Fruit fly (Drosophila melanogaster): Measurements from ENCODE around the gene Socs16D.

The Socs16D gene

DNA sequence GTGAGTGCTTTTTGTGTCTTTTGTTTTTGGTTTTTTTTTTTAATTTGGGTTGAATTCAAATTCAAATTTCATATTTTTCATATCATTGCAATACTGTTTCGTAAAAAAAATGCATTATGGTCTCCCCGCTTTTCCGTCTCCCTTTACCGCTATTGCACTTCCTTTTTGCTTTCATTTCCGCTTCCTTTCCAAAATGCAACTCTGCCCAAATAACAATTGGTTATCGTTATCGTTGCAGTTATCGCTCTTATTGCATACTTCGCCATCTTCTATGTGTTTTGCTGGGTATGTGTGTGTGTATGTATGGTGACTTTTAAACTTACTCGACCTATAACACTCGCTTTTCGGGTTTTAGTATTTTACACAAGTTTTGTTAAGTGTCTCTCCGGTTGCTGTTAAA is 37.7 kb upstream of the Socs16D start:
- TF ChIP-seq tx (GFP tag; optimal IDR thresholded peaks at IDR 0.05): no peak
- TF ChIP-seq ftz-f1 (GFP tag; optimal IDR thresholded peaks at IDR 0.05): no peak
- no peak for TF ChIP-seq CG13624 (GFP tag; optimal IDR thresholded peaks at IDR 0.05)
- TF ChIP-seq Dp (GFP tag; optimal IDR thresholded peaks at IDR 0.05): no peak
- TF ChIP-seq Sox100B (GFP tag; optimal IDR thresholded peaks at IDR 0.05): peak; percentile 18
- TF ChIP-seq CG9932 (GFP tag; IDR thresholded peaks at IDR 0.05): no peak
- TF ChIP-seq Ssrp (tag; optimal IDR thresholded peaks at IDR 0.05): no peak
- no peak for TF ChIP-seq vfl (GFP tag; optimal IDR thresholded peaks at IDR 0.05)
- TF ChIP-seq maf-S (GFP tag; optimal IDR thresholded peaks at IDR 0.05): no peak
- no peak for TF ChIP-seq CG13894 (tag; optimal IDR thresholded peaks at IDR 0.05)
- no peak for TF ChIP-seq Meics (GFP tag; optimal IDR thresholded peaks at IDR 0.05)
- TF ChIP-seq CG11085 (GFP tag; IDR thresholded peaks at IDR 0.05): no peak
- TF ChIP-seq CG10321 (GFP tag; IDR thresholded peaks at IDR 0.05): no peak
- no peak for TF ChIP-seq CG1529 (GFP tag; optimal IDR thresholded peaks at IDR 0.05)
- TF ChIP-seq Bteb2 (GFP tag; optimal IDR thresholded peaks at IDR 0.05): no peak
- no peak for TF ChIP-seq Fer1 (GFP tag; optimal IDR thresholded peaks at IDR 0.05)
- no peak for TF ChIP-seq vvl (GFP tag; IDR thresholded peaks at IDR 0.05)
- TF ChIP-seq CG8290 (GFP tag; optimal IDR thresholded peaks at IDR 0.05): peak; percentile 41
- peak in 1 of 2 experiments; percentile 31 for TF ChIP-seq CG8290 (tag; optimal IDR thresholded peaks at IDR 0.05)
- no peak for TF ChIP-seq prd (optimal IDR thresholded peaks at IDR 0.05)
- TF ChIP-seq prd (GFP tag; IDR thresholded peaks at IDR 0.05): no peak
- no peak for TF ChIP-seq CG1647 (GFP tag; optimal IDR thresholded peaks at IDR 0.05)
- TF ChIP-seq CG8388 (GFP tag; optimal IDR thresholded peaks at IDR 0.05): no peak
- TF ChIP-seq CG10267 (tag; optimal IDR thresholded peaks at IDR 0.05): peak; percentile 18
- peak; percentile 33 for TF ChIP-seq CG1603 (tag; optimal IDR thresholded peaks at IDR 0.05)
- TF ChIP-seq cg (GFP tag; optimal IDR thresholded peaks at IDR 0.05): peak; percentile 1
- TF ChIP-seq hkb (optimal IDR thresholded peaks at IDR 0.05): no peak
- TF ChIP-seq hkb (GFP tag; IDR thresholded peaks at IDR 0.05): peak; percentile 30; the same call in 1 of the 2 replicates
- no peak for TF ChIP-seq tll (GFP tag; optimal IDR thresholded peaks at IDR 0.05)
- TF ChIP-seq Bdp1 (GFP tag; optimal IDR thresholded peaks at IDR 0.05): no peak
- no peak for TF ChIP-seq CG11560 (tag; IDR thresholded peaks at IDR 0.05)
- TF ChIP-seq bbx (GFP tag; IDR thresholded peaks at IDR 0.05; ENCODE audit: partially characterized antibody): 0 out of 2 replicates have a peak, but pooled peaks have one; percentile 21
- TF ChIP-seq phol (tag; optimal IDR thresholded peaks at IDR 0.05): peak; percentile 53
- no peak for TF ChIP-seq kni (GFP tag; optimal IDR thresholded peaks at IDR 0.05)
- TF ChIP-seq CG17612 (GFP tag; IDR thresholded peaks at IDR 0.05): no peak
- peak; percentile 95 for TF ChIP-seq CG7271 (tag; optimal IDR thresholded peaks at IDR 0.05)
- TF ChIP-seq ham (GFP tag; IDR thresholded peaks at IDR 0.05): no peak
- no peak for TF ChIP-seq D (optimal IDR thresholded peaks at IDR 0.05)
- TF ChIP-seq D (GFP tag; optimal IDR thresholded peaks at IDR 0.05): no peak
- no peak for TF ChIP-seq pb (GFP tag; optimal IDR thresholded peaks at IDR 0.05)
- no peak for TF ChIP-seq Hsf (GFP tag; optimal IDR thresholded peaks at IDR 0.05)
- no peak for TF ChIP-seq sd (tag; optimal IDR thresholded peaks at IDR 0.05)
- TF ChIP-seq pan (optimal IDR thresholded peaks at IDR 0.05): no peak
- TF ChIP-seq pan (GFP tag; optimal IDR thresholded peaks at IDR 0.05 in 1 of 2, IDR thresholded peaks at IDR 0.05 in 1 of 2): no peak
- no peak for TF ChIP-seq CG1024 (GFP tag; IDR thresholded peaks at IDR 0.05)
- no peak for TF ChIP-seq CG3838 (GFP tag; optimal IDR thresholded peaks at IDR 0.05)
- TF ChIP-seq fu2 (GFP tag; optimal IDR thresholded peaks at IDR 0.05): no peak
- TF ChIP-seq Hr51 (GFP tag; optimal IDR thresholded peaks at IDR 0.05): no peak
- TF ChIP-seq CG17328 (GFP tag; IDR thresholded peaks at IDR 0.05): 0 out of 2 replicates have a peak, but pooled peaks have one; percentile 25
- no peak for TF ChIP-seq CG11398 (GFP tag; optimal IDR thresholded peaks at IDR 0.05)
- TF ChIP-seq CG30403 (GFP tag; optimal IDR thresholded peaks at IDR 0.05): no peak
- no peak for TF ChIP-seq mld (GFP tag; IDR thresholded peaks at IDR 0.05; ENCODE audit: partially characterized antibody)
- TF ChIP-seq Aef1 (GFP tag; IDR thresholded peaks at IDR 0.05): no peak
